Fruit fly (Drosophila melanogaster) whole organism, embryonic: ENCODE data around the gene CG8560.
A peak's percentile ranks its signal among the peaks of the same experiment; 100 is the strongest.

Experiments
- B-H1 ChIP-seq: fragments of 200-800 bp; sonication (Bioruptor generic); IDR thresholded peaks from 3 replicates; pipeline ENCODE4 v1.3.6; 2022; ENCODE audit warnings: missing biosample characterization, missing genetic modification characterization
- CG11093 ChIP-seq: fragments of 200-800 bp; sonication (Bioruptor generic); IDR thresholded peaks from 3 replicates; pipeline ENCODE4 v1.3.6; 2022; ENCODE audit warnings: missing biosample characterization, missing genetic modification characterization
- CG12391 ChIP-seq: fragments of 200-800 bp; sonication (Bioruptor generic); optimal IDR thresholded peaks from 3 replicates; lab custom pipeline; 2018; ENCODE audit warnings: missing biosample characterization, mild to moderate bottlenecking, missing genetic modification characterization, moderate library complexity
- CG13894 ChIP-seq: fragments of 200-800 bp; sonication (Bioruptor generic); optimal IDR thresholded peaks from 3 replicates; lab custom pipeline; 2018; ENCODE audit warnings: missing biosample characterization, mild to moderate bottlenecking, missing genetic modification characterization, moderate library complexity
- CG14050 ChIP-seq: fragments of 200-800 bp; sonication (Bioruptor generic); IDR thresholded peaks from 3 replicates; pipeline ENCODE4 v1.3.6; 2022; ENCODE audit warnings: missing biosample characterization, missing genetic modification characterization
- CG15601 ChIP-seq: fragments of 200-800 bp; sonication (Bioruptor generic); optimal IDR thresholded peaks from 3 replicates; lab custom pipeline; 2019; ENCODE audit warnings: missing biosample characterization, mild to moderate bottlenecking, missing genetic modification characterization, moderate library complexity
- CG1647 ChIP-seq: fragments of 200-800 bp; sonication (Bioruptor generic); optimal IDR thresholded peaks from 3 replicates; lab custom pipeline; 2016; ENCODE audit warnings: missing biosample characterization, missing genetic modification characterization
- CG16779 ChIP-seq: fragments of 200-800 bp; sonication (Bioruptor generic); IDR thresholded peaks from 2 replicates; pipeline ENCODE4 v1.3.6; 2022; ENCODE audit warnings: missing biosample characterization, missing genetic modification characterization
- CG17186 ChIP-seq: fragments of 200-800 bp; sonication (Bioruptor generic); optimal IDR thresholded peaks from 3 replicates; lab custom pipeline; 2017; ENCODE audit warnings: missing biosample characterization, missing genetic modification reagents, missing genetic modification characterization
- CG18011 ChIP-seq: fragments of 200-800 bp; sonication (Bioruptor generic); optimal IDR thresholded peaks from 2 replicates; lab custom pipeline; 2017; ENCODE audit warnings: missing biosample characterization, missing genetic modification characterization, mild to moderate bottlenecking, moderate library complexity, missing genotype
- CG18599 ChIP-seq: fragments of 200-800 bp; sonication (Bioruptor generic); optimal IDR thresholded peaks from 3 replicates; lab custom pipeline; 2017; ENCODE audit warnings: missing biosample characterization, missing genetic modification characterization, mild to moderate bottlenecking, moderate library complexity, missing genetic modification reagents
- CG2120 ChIP-seq: fragments of 200-800 bp; sonication (Bioruptor generic); optimal IDR thresholded peaks from 3 replicates; lab custom pipeline; 2016; ENCODE audit warnings: missing biosample characterization, missing genetic modification characterization
- CG5245 ChIP-seq: fragments of 200-800 bp; sonication (Bioruptor generic); optimal IDR thresholded peaks from 3 replicates; lab custom pipeline; 2016; ENCODE audit warnings: missing biosample characterization, missing genetic modification characterization
- CG6654 ChIP-seq: fragments of 200-800 bp; sonication (Bioruptor generic); optimal IDR thresholded peaks from 2 replicates; lab custom pipeline; 2017; ENCODE audit warnings: missing biosample characterization, mild to moderate bottlenecking, missing genetic modification characterization
- CG8359 ChIP-seq: fragments of 200-800 bp; sonication (Bioruptor generic); optimal IDR thresholded peaks from 2 replicates; lab custom pipeline; 2017; ENCODE audit warnings: missing biosample characterization, mild to moderate bottlenecking, missing genetic modification characterization, borderline replicate concordance
- CG8924 ChIP-seq: fragments of 200-800 bp; optimal IDR thresholded peaks from 3 replicates; lab custom pipeline; 2019; ENCODE audit warnings: missing biosample characterization, mild to moderate bottlenecking, missing genetic modification characterization, moderate library complexity
- CG8944 ChIP-seq: fragments of 200-800 bp; sonication (Bioruptor generic); optimal IDR thresholded peaks from 3 replicates; lab custom pipeline; 2016; ENCODE audit warnings: missing biosample characterization, missing genetic modification characterization
- Chrac-16 ChIP-seq: fragments of 200-800 bp; sonication (Bioruptor generic); optimal IDR thresholded peaks from 3 replicates; lab custom pipeline; 2016; ENCODE audit warnings: missing biosample characterization, missing genetic modification characterization
- Dip2 ChIP-seq: fragments of 200-800 bp; sonication (Bioruptor generic); IDR thresholded peaks from 2 replicates; pipeline ENCODE4 v1.3.6; 2022; ENCODE audit warnings: missing biosample characterization, missing genetic modification characterization
- Dref ChIP-seq: fragments of 200-800 bp; sonication (Bioruptor generic); IDR thresholded peaks from 2 replicates; pipeline ENCODE4 v1.3.6; 2022; ENCODE audit warnings: missing biosample characterization, missing genetic modification characterization
- E2f1 ChIP-seq: fragments of 200-800 bp; sonication (Bioruptor generic); IDR thresholded peaks from 2 replicates; pipeline ENCODE4 v1.3.6; 2022; ENCODE audit warnings: missing biosample characterization, missing genetic modification characterization
- Eip74EF ChIP-seq, 2 experiments: fragments of 200-800 bp in 1 of 2; fragments of >200 bp in 1 of 2; sonication (Bioruptor generic) in 1 of 2; optimal IDR thresholded peaks; 2 replicates each; lab custom pipeline; 2017 to 2019; ENCODE audit warnings: missing biosample characterization in 2 of 2, missing genetic modification characterization in 2 of 2, mild to moderate bottlenecking in 1 of 2, moderate library complexity in 1 of 2
- Ets65A ChIP-seq: fragments of 200-800 bp; sonication (Bioruptor generic); peaks from one replicate; lab custom pipeline; 2016; ENCODE audit warnings: missing biosample characterization, missing genetic modification characterization
- HHEX ChIP-seq: fragments of 200-800 bp; sonication (Bioruptor generic); optimal IDR thresholded peaks from 3 replicates; lab custom pipeline; 2017; ENCODE audit warnings: missing biosample characterization, mild to moderate bottlenecking, missing genetic modification characterization, missing genetic modification reagents
- HmgZ ChIP-seq: fragments of 200-800 bp; sonication (Bioruptor generic); optimal IDR thresholded peaks from 2 replicates; lab custom pipeline; 2018; ENCODE audit warnings: missing biosample characterization, mild to moderate bottlenecking, missing genetic modification characterization
- Neu2 ChIP-seq: fragments of 200-800 bp; sonication (Bioruptor generic); optimal IDR thresholded peaks from 3 replicates; lab custom pipeline; 2016; ENCODE audit warnings: missing biosample characterization, missing genetic modification characterization, borderline replicate concordance
- PHDP ChIP-seq: fragments of 200-800 bp; sonication (Bioruptor generic); optimal IDR thresholded peaks from 3 replicates; lab custom pipeline; 2018; ENCODE audit warnings: missing biosample characterization, mild to moderate bottlenecking, missing genetic modification characterization, moderate library complexity
- Rx ChIP-seq: fragments of 200-800 bp; sonication (Bioruptor generic); IDR thresholded peaks from 2 replicates; pipeline ENCODE4 v1.3.6; 2022; ENCODE audit warnings: missing biosample characterization, missing genetic modification characterization
- TFAM ChIP-seq: fragments of 200-800 bp; sonication (Bioruptor generic); optimal IDR thresholded peaks from 2 replicates; lab custom pipeline; 2017; ENCODE audit warnings: missing biosample characterization, missing genetic modification characterization, inconsistent platforms
- al ChIP-seq: fragments of 200-800 bp; sonication (Bioruptor generic); IDR thresholded peaks from 2 replicates; pipeline ENCODE4 v1.3.6; 2022; ENCODE audit warnings: missing biosample characterization, missing genetic modification characterization
- amos ChIP-seq: fragments of 200-800 bp; sonication (Bioruptor generic); IDR thresholded peaks from 2 replicates; pipeline ENCODE4 v1.3.6; 2022; ENCODE audit warnings: missing biosample characterization, missing genetic modification characterization; ENCODE audit not compliant: partially characterized antibody
- dmrt11E ChIP-seq: fragments of 200-800 bp; sonication (Bioruptor generic); optimal IDR thresholded peaks from 3 replicates; lab custom pipeline; 2018; ENCODE audit warnings: missing biosample characterization, mild to moderate bottlenecking, missing genetic modification characterization, moderate library complexity
- eyg ChIP-seq: fragments of 200-800 bp; sonication (Bioruptor generic); optimal IDR thresholded peaks from 3 replicates; lab custom pipeline; 2016; ENCODE audit warnings: missing biosample characterization, missing genetic modification characterization
- gcm ChIP-seq: fragments of 200-800 bp; sonication (Bioruptor generic); optimal IDR thresholded peaks from 2 replicates; lab custom pipeline; 2019; ENCODE audit warnings: missing biosample characterization, mild to moderate bottlenecking, missing genetic modification characterization, moderate library complexity
- gro ChIP-seq: fragments of 200-800 bp; sonication (Bioruptor generic); optimal IDR thresholded peaks from 2 replicates; lab custom pipeline; 2016; ENCODE audit warnings: missing biosample characterization, missing genetic modification characterization
- kay ChIP-seq: fragments of 200-800 bp; sonication (Bioruptor generic); optimal IDR thresholded peaks from 2 replicates; lab custom pipeline; 2016; ENCODE audit warnings: missing biosample characterization, missing genetic modification characterization
- luna ChIP-seq: fragments of 200-800 bp; sonication (Bioruptor generic); optimal IDR thresholded peaks from 2 replicates; lab custom pipeline; 2016; ENCODE audit warnings: missing biosample characterization, missing genetic modification characterization
- mirr ChIP-seq: fragments of 200-800 bp; sonication (Bioruptor generic); optimal IDR thresholded peaks from 3 replicates; lab custom pipeline; 2018; ENCODE audit warnings: missing biosample characterization, mild to moderate bottlenecking, missing genetic modification characterization
- psq ChIP-seq: fragments of 200-800 bp; sonication (Bioruptor generic); optimal IDR thresholded peaks from 2 replicates; lab custom pipeline; 2017; ENCODE audit warnings: missing biosample characterization, missing genetic modification characterization
- run ChIP-seq: fragments of 200-800 bp; sonication (Bioruptor generic); optimal IDR thresholded peaks from 3 replicates; lab custom pipeline; 2018; ENCODE audit warnings: missing biosample characterization, mild to moderate bottlenecking, missing genetic modification characterization
- scrt ChIP-seq: fragments of 200-800 bp; sonication (Bioruptor generic); optimal IDR thresholded peaks from 2 replicates; lab custom pipeline; 2018; ENCODE audit warnings: missing biosample characterization, mild to moderate bottlenecking, missing genetic modification characterization, moderate library complexity
- sisA ChIP-seq: fragments of 200-800 bp; sonication (Bioruptor generic); IDR thresholded peaks from 2 replicates; pipeline ENCODE4 v1.3.6; 2022; ENCODE audit warnings: missing biosample characterization, missing genetic modification characterization
- sna ChIP-seq: fragments of 200-800 bp; sonication (Bioruptor generic); IDR thresholded peaks from 2 replicates; pipeline ENCODE4 v1.3.6; 2022; ENCODE audit warnings: missing biosample characterization, missing genetic modification characterization; ENCODE audit not compliant: partially characterized antibody
- tio ChIP-seq: fragments of 200-800 bp; sonication (Bioruptor generic); optimal IDR thresholded peaks from 2 replicates; lab custom pipeline; 2017; ENCODE audit warnings: missing biosample characterization, missing genetic modification characterization, inconsistent platforms
- tx ChIP-seq: fragments of 200-800 bp; sonication (Bioruptor generic); optimal IDR thresholded peaks from 2 replicates; lab custom pipeline; 2016; ENCODE audit warnings: missing biosample characterization, missing genetic modification characterization
- wek ChIP-seq: fragments of 200-800 bp; sonication (Bioruptor generic); optimal IDR thresholded peaks from 3 replicates; lab custom pipeline; 2018; ENCODE audit warnings: missing biosample characterization, mild to moderate bottlenecking, missing genetic modification characterization, moderate library complexity
- wor ChIP-seq: fragments of 200-800 bp; sonication (Bioruptor generic); IDR thresholded peaks from 2 replicates; pipeline ENCODE4 v1.3.6; 2022; ENCODE audit warnings: missing biosample characterization, missing genetic modification characterization
- z ChIP-seq: fragments of 200-800 bp; sonication (Bioruptor generic); IDR thresholded peaks from 3 replicates; pipeline ENCODE4 v1.3.6; 2022; ENCODE audit warnings: missing biosample characterization, missing genetic modification characterization

The CG8560 gene

dm6 chr3L:7434715-7435653, 31.0 kb upstream of the CG8560 start, which contains the start of gene Rac2 (continued):
- TF ChIP-seq dmrt11E (tag; lab: Kevin White, UChicago) (no peak), CG8359 (GFP tag; lab: Kevin White, UChicago) (peak; percentile 22), tx (GFP tag; lab: Kevin White, UChicago) (no peak), CG6654 (GFP tag; lab: Kevin White, UChicago) (no peak), CG16779 (GFP tag; lab: Robert Waterston, UW) (no peak), CG8944 (GFP tag; lab: Kevin White, UChicago) (no peak), Rx (GFP tag; lab: Robert Waterston, UW) (0 out of 2 replicates have a peak, but pooled peaks have one; percentile 16), CG13894 (tag; lab: Kevin White, UChicago) (no peak), eyg (no peak), z (GFP tag; lab: Robert Waterston, UW) (peak; percentile 85), psq (no peak), CG12391 (tag; lab: Kevin White, UChicago) (no peak), gro (GFP tag; lab: Kevin White, UChicago) (peak; percentile 12), CG14050 (GFP tag; lab: Robert Waterston, UW) (no peak), wek (GFP tag; lab: Kevin White, UChicago) (no peak), B-H1 (no peak), CG15601 (tag; lab: Kevin White, UChicago) (peak; percentile 64), al (GFP tag; lab: Robert Waterston, UW) (no peak), Eip74EF (GFP tag; optimal IDR thresholded peaks at IDR 0.05; lab: Kevin White, UChicago) (peak in 1 of 2 experiments; percentile 23), sna (GFP tag; lab: Robert Waterston, UW) (0 out of 2 replicates have a peak, but pooled peaks have one; percentile 46), wor (GFP tag; lab: Robert Waterston, UW) (no peak), Dref (GFP tag; lab: Robert Waterston, UW) (no peak), HHEX (no peak), CG2120 (peak; percentile 38), CG18599 (GFP tag; lab: Kevin White, UChicago) (no peak), CG5245 (GFP tag; lab: Kevin White, UChicago) (no peak), TFAM (no peak), Neu2 (no peak), amos (GFP tag; lab: Robert Waterston, UW) (no peak), tio (GFP tag; lab: Kevin White, UChicago) (no peak), HmgZ (tag; lab: Kevin White, UChicago) (peak; percentile 19), E2f1 (GFP tag; lab: Robert Waterston, UW) (no peak), PHDP (tag; lab: Kevin White, UChicago) (peak; percentile 23), sisA (GFP tag; lab: Robert Waterston, UW) (no peak), scrt (no peak), Ets65A (no peak), mirr (GFP tag; lab: Kevin White, UChicago) (peak; percentile 48), gcm (GFP tag; lab: Kevin White, UChicago) (peak; percentile 82), Dip2 (no peak), CG17186 (GFP tag; lab: Kevin White, UChicago) (no peak), CG11093 (GFP tag; lab: Robert Waterston, UW) (0 out of 3 replicates have a peak, but pooled peaks have one; percentile 17), kay (peak; percentile 100), CG1647 (GFP tag; lab: Kevin White, UChicago) (no peak), CG8924 (tag; lab: Kevin White, UChicago) (peak; percentile 13), luna (GFP tag; lab: Kevin White, UChicago) (no peak), Chrac-16 (no peak), run (no peak), CG18011 (GFP tag; lab: Kevin White, UChicago) (no peak)
